Worm (Caenorhabditis elegans): ENCODE results near the gene srsx-35.

srsx-35 gene

ce11 chrV:20712994-20713326 is 31.7 kb downstream of the srsx-35 start (continued):
- TF ChIP-seq egl-13 (tag; optimal IDR thresholded peaks at IDR 0.05), result no peak
- TF ChIP-seq unc-62 (GFP tag; optimal IDR thresholded peaks at IDR 0.05), result no peak
- peak; percentile 61 to 76 for TF ChIP-seq lin-35 (GFP tag; optimal IDR thresholded peaks at IDR 0.05)
- no peak for TF ChIP-seq unc-98 (GFP tag; IDR thresholded peaks at IDR 0.05)
- TF ChIP-seq C04F5.9 (tag; optimal IDR thresholded peaks at IDR 0.05), result no peak
- no peak for TF ChIP-seq nhr-237 (tag; optimal IDR thresholded peaks at IDR 0.05)
- TF ChIP-seq pax-3 (tag; optimal IDR thresholded peaks at IDR 0.05), result no peak
- TF ChIP-seq blmp-1 (tag; optimal IDR thresholded peaks at IDR 0.05), result peak; percentile 56
- no peak for TF ChIP-seq F16B12.6 (tag; optimal IDR thresholded peaks at IDR 0.05)
- TF ChIP-seq aha-1 (tag; optimal IDR thresholded peaks at IDR 0.05), result no peak
- no peak for TF ChIP-seq ets-5 (GFP tag; IDR thresholded peaks at IDR 0.05)
- no peak for TF ChIP-seq elt-3 (tag; optimal IDR thresholded peaks at IDR 0.05)
- peak; percentile 24 for TF ChIP-seq mep-1 (tag; optimal IDR thresholded peaks at IDR 0.05)
- no peak for TF ChIP-seq vab-15 (tag; optimal IDR thresholded peaks at IDR 0.05)
- no peak for TF ChIP-seq ces-1 (GFP tag; optimal IDR thresholded peaks at IDR 0.05)
- TF ChIP-seq nhr-28 (tag; optimal IDR thresholded peaks at IDR 0.05), result no peak
- no peak for TF ChIP-seq C34B4.2 (tag; optimal IDR thresholded peaks at IDR 0.05)
- no peak for TF ChIP-seq ceh-63 (GFP tag; optimal IDR thresholded peaks at IDR 0.05)
- peak; percentile 74 for TF ChIP-seq ztf-4 (tag; optimal IDR thresholded peaks at IDR 0.05)
- peak in 1 of 3 experiments; percentile 24 for TF ChIP-seq ceh-82 (tag; optimal IDR thresholded peaks at IDR 0.05)
- peak; percentile 50 for TF ChIP-seq xbp-1 (tag; optimal IDR thresholded peaks at IDR 0.05)
- peak; percentile 35 to 80 (median 42) for TF ChIP-seq dpl-1 (GFP tag; optimal IDR thresholded peaks at IDR 0.05)
- TF ChIP-seq hlh-17 (GFP tag; optimal IDR thresholded peaks at IDR 0.05; ENCODE audit: borderline replicate concordance), result no peak
- no peak for TF ChIP-seq sox-4 (tag; optimal IDR thresholded peaks at IDR 0.05)
- no peak for TF ChIP-seq nhr-76 (tag; optimal IDR thresholded peaks at IDR 0.05)
- TF ChIP-seq unc-130 (tag; optimal IDR thresholded peaks at IDR 0.05), result no peak
- TF ChIP-seq pag-3 (tag; optimal IDR thresholded peaks at IDR 0.05; ENCODE audit: borderline replicate concordance, insufficient read depth), result peak; percentile 9
- peak; percentile 70 for TF ChIP-seq rnt-1 (tag; optimal IDR thresholded peaks at IDR 0.05)
- TF ChIP-seq ceh-88 (GFP tag; IDR thresholded peaks at IDR 0.05), result no peak
- TF ChIP-seq unc-30 (tag; optimal IDR thresholded peaks at IDR 0.05), result no peak
- no peak for TF ChIP-seq egl-27 (tag; optimal IDR thresholded peaks at IDR 0.05)
- no peak for TF ChIP-seq ztf-11 (tag; optimal IDR thresholded peaks at IDR 0.05)
- TF ChIP-seq dsc-1 (tag; optimal IDR thresholded peaks at IDR 0.05), result peak; percentile 46
- TF ChIP-seq nhr-84 (tag; optimal IDR thresholded peaks at IDR 0.05), result no peak
- no peak for TF ChIP-seq hlh-4 (tag; optimal IDR thresholded peaks at IDR 0.05)
- peak; percentile 3 for TF ChIP-seq fkh-8 (tag; optimal IDR thresholded peaks at IDR 0.05)
- peak; percentile 83 for TF ChIP-seq lin-14 (GFP tag; optimal IDR thresholded peaks at IDR 0.05)
- no peak for TF ChIP-seq lin-15B (tag; optimal IDR thresholded peaks at IDR 0.05)
- TF ChIP-seq Y116A8C.19 (tag; optimal IDR thresholded peaks at IDR 0.05; ENCODE audit: borderline replicate concordance), result no peak
- TF ChIP-seq fkh-10 (GFP tag; optimal IDR thresholded peaks at IDR 0.05), result no peak
- TF ChIP-seq lin-13 (GFP tag; optimal IDR thresholded peaks at IDR 0.05), result peak; percentile 59
- TF ChIP-seq nhr-85 (tag), result peak; percentile 54
- TF ChIP-seq hpl-2 (GFP tag; optimal IDR thresholded peaks at IDR 0.05), result no peak
- TF ChIP-seq efl-1 (optimal IDR thresholded peaks at IDR 0.05), result peak; percentile 21 to 77
- TF ChIP-seq efl-1 (GFP tag; optimal IDR thresholded peaks at IDR 0.05 in 1 of 2), result peak; percentile 80 to 96
- no peak for TF ChIP-seq ceh-90 (tag; optimal IDR thresholded peaks at IDR 0.05)
- TF ChIP-seq nhr-12 (tag; optimal IDR thresholded peaks at IDR 0.05), result no peak
- TF ChIP-seq tlp-1 (tag; optimal IDR thresholded peaks at IDR 0.05), result no peak
- TF ChIP-seq sup-37 (GFP tag; optimal IDR thresholded peaks at IDR 0.05), result no peak

Measured in whole organism, L1 larva.